Fruit fly (Drosophila melanogaster) whole organism, prepupa: Measurements from ENCODE around the gene Frl.

Experiments
- Blimp-1 ChIP-seq: fragments of 200-800 bp; sonication (Bioruptor generic); optimal IDR thresholded peaks from 3 replicates; lab custom pipeline; 2017; ENCODE audit warnings: missing biosample characterization, missing genetic modification characterization, mild to moderate bottlenecking, moderate library complexity, missing genetic modification reagents
- CG10669 ChIP-seq: fragments of 200-800 bp; sonication (Bioruptor generic); optimal IDR thresholded peaks from 3 replicates; lab custom pipeline; 2018; ENCODE audit warnings: missing biosample characterization, mild to moderate bottlenecking, missing genetic modification characterization, moderate library complexity
- CG11902 ChIP-seq: fragments of 200-800 bp; sonication (Bioruptor generic); optimal IDR thresholded peaks from 3 replicates; lab custom pipeline; 2016; ENCODE audit warnings: missing biosample characterization, missing genetic modification characterization
- CG15336 ChIP-seq: fragments of 200-800 bp; sonication (Bioruptor generic); IDR thresholded peaks from 2 replicates; pipeline ENCODE4 v1.3.6; 2022; ENCODE audit warnings: missing biosample characterization, missing genetic modification characterization
- CG3032 ChIP-seq: fragments of 200-800 bp; optimal IDR thresholded peaks from 2 replicates; lab custom pipeline; 2019; ENCODE audit warnings: missing biosample characterization, mild to moderate bottlenecking, missing genetic modification characterization, moderate library complexity
- CG32006 ChIP-seq: fragments of 200-800 bp; sonication (Bioruptor generic); optimal IDR thresholded peaks from 3 replicates; lab custom pipeline; 2017; ENCODE audit warnings: missing biosample characterization, mild to moderate bottlenecking, missing genetic modification characterization
- CG34406 ChIP-seq: fragments of 200-800 bp; sonication (Bioruptor generic); optimal IDR thresholded peaks from 3 replicates; lab custom pipeline; 2016; ENCODE audit warnings: missing biosample characterization, missing genetic modification characterization
- CG3919 ChIP-seq: fragments of 200-800 bp; sonication (Bioruptor generic); optimal IDR thresholded peaks from 3 replicates; lab custom pipeline; 2016; ENCODE audit warnings: missing biosample characterization, missing genetic modification characterization
- CG4318 ChIP-seq: fragments of 200-800 bp; sonication (Bioruptor generic); optimal IDR thresholded peaks from 3 replicates; lab custom pipeline; 2017; ENCODE audit warnings: missing biosample characterization, mild to moderate bottlenecking, missing genetic modification characterization
- CG6163 ChIP-seq: fragments of 200-800 bp; sonication (Bioruptor generic); IDR thresholded peaks from 3 replicates; pipeline ENCODE4 v1.3.6; 2022; ENCODE audit warnings: missing biosample characterization, missing genetic modification characterization
- CG6276 ChIP-seq: fragments of 200-800 bp; sonication (Bioruptor generic); optimal IDR thresholded peaks from 2 replicates; lab custom pipeline; 2017; ENCODE audit warnings: missing biosample characterization, mild to moderate bottlenecking, missing genetic modification characterization
- CG6792 ChIP-seq: fragments of 200-800 bp; sonication (Bioruptor generic); optimal IDR thresholded peaks from 3 replicates; lab custom pipeline; 2016; ENCODE audit warnings: missing biosample characterization, missing genetic modification characterization
- CG6854 ChIP-seq: fragments of 200-800 bp; sonication (Bioruptor generic); optimal IDR thresholded peaks from 2 replicates; lab custom pipeline; 2017; ENCODE audit warnings: missing biosample characterization, mild to moderate bottlenecking, missing genetic modification characterization
- CG7368 ChIP-seq: fragments of 200-800 bp; sonication (Bioruptor generic); optimal IDR thresholded peaks from 3 replicates; lab custom pipeline; 2016; ENCODE audit warnings: missing biosample characterization, missing genetic modification characterization
- CG8119 ChIP-seq: fragments of 200-800 bp; sonication (Bioruptor generic); IDR thresholded peaks from 3 replicates; pipeline ENCODE4 v1.3.6; 2022; ENCODE audit warnings: missing biosample characterization, missing genetic modification characterization
- CG8319 ChIP-seq: fragments of 200-800 bp; sonication (Bioruptor generic); optimal IDR thresholded peaks from 3 replicates; lab custom pipeline; 2016; ENCODE audit warnings: missing biosample characterization, missing genetic modification characterization
- CG8632 ChIP-seq: fragments of 200-800 bp; sonication (Bioruptor generic); optimal IDR thresholded peaks from 3 replicates; lab custom pipeline; 2016; ENCODE audit warnings: missing biosample characterization, missing genetic modification characterization
- CG9139 ChIP-seq: fragments of 200-800 bp; sonication (Bioruptor generic); optimal IDR thresholded peaks from 3 replicates; lab custom pipeline; 2017; ENCODE audit warnings: missing biosample characterization, mild to moderate bottlenecking, missing genetic modification characterization
- Eip78C ChIP-seq: fragments of 200-800 bp; sonication (Bioruptor generic); peaks from one replicate; lab custom pipeline; 2016; ENCODE audit warnings: missing biosample characterization, missing genetic modification characterization
- Eip93F ChIP-seq: fragments of 200-800 bp; sonication (Bioruptor generic); optimal IDR thresholded peaks from 2 replicates; lab custom pipeline; 2016; ENCODE audit warnings: missing biosample characterization, mild to moderate bottlenecking, missing genetic modification characterization
- Ets21C ChIP-seq: fragments of 200-800 bp; sonication (Bioruptor generic); optimal IDR thresholded peaks from 3 replicates; lab custom pipeline; 2016; ENCODE audit warnings: missing biosample characterization, missing genetic modification characterization
- Ets96B ChIP-seq: fragments of 200-800 bp; optimal IDR thresholded peaks from 2 replicates; lab custom pipeline; 2019; ENCODE audit warnings: missing biosample characterization, mild to moderate bottlenecking, missing genetic modification characterization, moderate library complexity
- Met ChIP-seq: fragments of 200-800 bp; sonication (Bioruptor generic); optimal IDR thresholded peaks from 3 replicates; lab custom pipeline; 2016; ENCODE audit warnings: missing biosample characterization, missing genetic modification characterization
- OdsH ChIP-seq: fragments of 200-800 bp; sonication (Bioruptor generic); optimal IDR thresholded peaks from 3 replicates; lab custom pipeline; 2016; ENCODE audit warnings: missing biosample characterization, missing genetic modification characterization
- Sox102F ChIP-seq: fragments of 200-800 bp; sonication (Bioruptor generic); optimal IDR thresholded peaks from 2 replicates; lab custom pipeline; 2016; ENCODE audit warnings: missing biosample characterization, mild to moderate bottlenecking, missing genetic modification characterization
- Sox14 ChIP-seq: fragments of 200-800 bp; sonication (Bioruptor generic); optimal IDR thresholded peaks from 3 replicates; lab custom pipeline; 2016; ENCODE audit warnings: missing biosample characterization, missing genetic modification characterization
- acj6 ChIP-seq: fragments of 200-800 bp; sonication (Bioruptor generic); optimal IDR thresholded peaks from 3 replicates; lab custom pipeline; 2016; ENCODE audit warnings: missing biosample characterization, missing genetic modification characterization
- dac ChIP-seq: fragments of 200-800 bp; sonication (Bioruptor generic); optimal IDR thresholded peaks from 2 replicates; lab custom pipeline; 2017; ENCODE audit warnings: missing biosample characterization, mild to moderate bottlenecking, missing genetic modification characterization
- dsx ChIP-seq: fragments of 200-800 bp; optimal IDR thresholded peaks from 3 replicates; lab custom pipeline; 2019; ENCODE audit warnings: missing biosample characterization, mild to moderate bottlenecking, missing genetic modification characterization, moderate library complexity; ENCODE audit not compliant: poor library complexity, severe bottlenecking
- eg ChIP-seq: fragments of 200-800 bp; sonication (Bioruptor generic); IDR thresholded peaks from 3 replicates; pipeline ENCODE4 v1.3.6; 2022; ENCODE audit warnings: missing biosample characterization, missing genetic modification characterization
- esn ChIP-seq: fragments of 200-800 bp; sonication (Bioruptor generic); optimal IDR thresholded peaks from 2 replicates; lab custom pipeline; 2016; ENCODE audit warnings: missing biosample characterization, mild to moderate bottlenecking, missing genetic modification characterization, moderate library complexity
- fd59A ChIP-seq: fragments of 200-800 bp; sonication (Bioruptor generic); optimal IDR thresholded peaks from 2 replicates; lab custom pipeline; 2017; ENCODE audit warnings: missing biosample characterization, mild to moderate bottlenecking, missing genetic modification characterization, missing genetic modification reagents
- net ChIP-seq: fragments of 200-800 bp; sonication (Bioruptor generic); optimal IDR thresholded peaks from 3 replicates; lab custom pipeline; 2016; ENCODE audit warnings: missing biosample characterization, missing genetic modification characterization
- ss ChIP-seq, 2 experiments: fragments of 200-800 bp; sonication (Bioruptor generic); optimal IDR thresholded peaks; 2 replicates in 1 of 2; 3 replicates in 1 of 2; lab custom pipeline; 2017 to 2018; ENCODE audit warnings: mild to moderate bottlenecking in 2 of 2, missing biosample characterization in 2 of 2, missing genetic modification characterization in 2 of 2, moderate library complexity in 1 of 2
- svp ChIP-seq: fragments of 200-800 bp; sonication (Bioruptor generic); peaks from one replicate; lab custom pipeline; 2016; ENCODE audit warnings: missing biosample characterization, missing genetic modification characterization
- vri ChIP-seq: fragments of 200-800 bp; sonication (Bioruptor generic); optimal IDR thresholded peaks from 3 replicates; lab custom pipeline; 2016; ENCODE audit warnings: missing biosample characterization, mild to moderate bottlenecking, missing genetic modification characterization

Gene Frl

dm6 chr3L:14004963-14005458 is 48.0 kb upstream of the Frl start (continued):
- TF ChIP-seq Met (GFP tag; lab: Kevin White, UChicago) = peak; percentile 98
- TF ChIP-seq CG6854 = peak; percentile 92
- TF ChIP-seq ss (GFP tag; optimal IDR thresholded peaks at IDR 0.05; lab: Kevin White, UChicago) = peak; percentile 92 to 96
- peak; percentile 97 for TF ChIP-seq fd59A (GFP tag; lab: Kevin White, UChicago)
- TF ChIP-seq CG34406 (GFP tag; lab: Kevin White, UChicago) = peak; percentile 98
- peak; percentile 90 for TF ChIP-seq CG9139 (GFP tag; lab: Kevin White, UChicago)
- peak; percentile 97 for TF ChIP-seq Ets21C (GFP tag; lab: Kevin White, UChicago)
- peak; percentile 96 for TF ChIP-seq Sox102F (GFP tag; lab: Kevin White, UChicago)
- peak; percentile 99 for TF ChIP-seq CG15336 (GFP tag; lab: Robert Waterston, UW)
- TF ChIP-seq CG6276 (GFP tag; lab: Kevin White, UChicago) = peak; percentile 98
- TF ChIP-seq dac (GFP tag; lab: Kevin White, UChicago) = peak; percentile 99
- TF ChIP-seq CG8319 (GFP tag; lab: Kevin White, UChicago) = peak; percentile 98
- TF ChIP-seq Sox14 (GFP tag; lab: Kevin White, UChicago) = peak; percentile 99
- TF ChIP-seq svp (GFP tag; lab: Kevin White, UChicago) = peak; percentile 99
- TF ChIP-seq CG3919 (GFP tag; lab: Kevin White, UChicago) = peak; percentile 99

- TF ChIP-seq CG6163 (GFP tag; lab: Robert Waterston, UW) (peak; percentile 23; the same call in 1 of the 3 replicates), vri (GFP tag; lab: Kevin White, UChicago) (no peak), eg (0 out of 3 replicates have a peak, but pooled peaks have one; percentile 6)
Observed at dm6 chr3L:14005627-14006287, 47.3 kb upstream of the Frl start.

dm6 chr3L:14006704-14007126 is 46.3 kb upstream of the Frl start:
- TF ChIP-seq CG15336 (GFP tag; lab: Robert Waterston, UW) (peak; percentile 45), eg (peak; percentile 55; the same call in 2 of the 3 replicates), CG8119 (GFP tag; lab: Robert Waterston, UW) (peak; percentile 60; the same call in 2 of the 3 replicates), fd59A (GFP tag; lab: Kevin White, UChicago) (no peak), CG6163 (GFP tag; lab: Robert Waterston, UW) (peak; percentile 84), vri (GFP tag; lab: Kevin White, UChicago) (peak; percentile 100)

dm6 chr3L:14025736-14026135 is 27.3 kb upstream of the Frl start:
- no peak for TF ChIP-seq Ets96B (tag; lab: Kevin White, UChicago)
- no peak for TF ChIP-seq CG8632 (GFP tag; lab: Kevin White, UChicago)
- TF ChIP-seq dsx (GFP tag; lab: Kevin White, UChicago) = no peak
- no peak for TF ChIP-seq acj6 (GFP tag; lab: Kevin White, UChicago)

dm6 chr3L:14027549-14027948 is 25.5 kb upstream of the Frl start:
- TF ChIP-seq CG32006 (GFP tag; lab: Kevin White, UChicago) (no peak), CG4318 (GFP tag; lab: Kevin White, UChicago) (no peak), OdsH (GFP tag; lab: Kevin White, UChicago) (no peak), CG6854 (no peak), CG10669 (GFP tag; lab: Kevin White, UChicago) (no peak), CG6163 (GFP tag; lab: Robert Waterston, UW) (no peak), CG6792 (no peak), CG11902 (GFP tag; lab: Kevin White, UChicago) (no peak), esn (GFP tag; lab: Kevin White, UChicago) (no peak), Blimp-1 (no peak), svp (GFP tag; lab: Kevin White, UChicago) (no peak), CG9139 (GFP tag; lab: Kevin White, UChicago) (no peak), eg (no peak), net (GFP tag; lab: Kevin White, UChicago) (no peak), Eip78C (GFP tag; lab: Kevin White, UChicago) (no peak), CG3032 (tag; lab: Kevin White, UChicago) (no peak), Eip93F (GFP tag; lab: Kevin White, UChicago) (no peak), Met (GFP tag; lab: Kevin White, UChicago) (no peak), CG7368 (no peak)
